Fruit fly (Drosophila melanogaster) Kc167 (cell line): ENCODE data around the gene CG13601.

Source experiments
- Myc ChIP-seq: fragments of >200 bp; optimal IDR thresholded peaks from 2 replicates; lab custom pipeline; 2017; ENCODE audit warnings: missing external identifiers
- psq ChIP-seq: fragments of >200 bp; optimal IDR thresholded peaks from 2 replicates; lab custom pipeline; 2017; ENCODE audit warnings: missing external identifiers

DNA sequence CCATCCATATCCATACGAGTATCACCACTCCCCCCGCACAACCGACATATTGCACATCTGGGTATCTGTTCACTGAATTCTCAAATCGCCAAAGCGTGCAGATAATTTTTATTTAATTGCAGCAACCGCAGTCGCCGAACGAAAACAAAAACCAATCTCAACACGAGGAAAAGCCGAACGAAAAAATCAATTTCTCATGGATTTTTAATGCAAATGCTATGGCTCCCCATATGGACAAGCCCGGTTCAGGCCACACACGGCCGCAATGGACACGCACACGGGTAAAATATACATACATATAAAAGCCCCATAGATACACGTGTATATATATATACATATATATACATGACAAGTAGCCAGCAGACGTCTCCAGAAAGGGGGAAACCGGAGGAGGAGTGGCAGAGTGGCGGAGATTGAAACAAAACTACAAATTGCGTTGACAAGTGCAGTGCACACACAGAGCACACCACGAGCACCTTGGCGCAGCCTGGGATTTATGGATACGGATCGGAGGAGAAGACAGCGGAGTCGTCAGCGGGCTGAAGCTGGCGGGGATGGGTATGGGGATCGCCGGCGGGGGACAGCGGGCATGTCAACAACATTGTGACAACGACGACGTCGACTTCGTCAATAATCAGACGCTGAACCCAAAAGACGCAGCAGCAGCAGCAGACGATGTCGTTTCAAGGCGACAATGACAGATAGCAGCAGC, 49.7 kb downstream of the CG13601 start:
- TF ChIP-seq Myc (lab: Kevin White, UChicago) (no peak), psq (lab: Kevin White, UChicago) (no peak)
